ENCODE assay signal across 4 worm cellular contexts in genomic region chrII:3518961-3519544, ce11.
TF ChIP-seq lines count a peak whose summit lies in the region.

Gene clec-126, plus strand, starts transcription at chrII:3519494.

TF ChIP-seq in whole organism, L2 larva, 48 proteins besides CTCF, POLR2A, EP300 and RAD21 (continued from another document):
- no peak for TF ChIP-seq ceh-82 (tag; optimal IDR thresholded peaks at IDR 0.05; lab: Kevin White, UChicago)
- no peak for TF ChIP-seq skn-1 (tag; optimal IDR thresholded peaks at IDR 0.05; lab: Kevin White, UChicago)
- peak; percentile 81 for TF ChIP-seq crh-2 (tag; optimal IDR thresholded peaks at IDR 0.05; lab: Kevin White, UChicago)
- peak; percentile 41 for TF ChIP-seq mab-5 (tag; optimal IDR thresholded peaks at IDR 0.05; lab: Kevin White, UChicago)
- TF ChIP-seq egl-27 (tag; optimal IDR thresholded peaks at IDR 0.05; lab: Kevin White, UChicago) = peak; percentile 48
- TF ChIP-seq ztf-11 (tag; optimal IDR thresholded peaks at IDR 0.05; lab: Kevin White, UChicago) = no peak
- no peak for TF ChIP-seq unc-39 (tag; optimal IDR thresholded peaks at IDR 0.05; lab: Kevin White, UChicago)
- TF ChIP-seq lin-11 (tag; optimal IDR thresholded peaks at IDR 0.05; lab: Kevin White, UChicago) = no peak
- TF ChIP-seq nhr-12 (tag; optimal IDR thresholded peaks at IDR 0.05; lab: Kevin White, UChicago) = no peak
- no peak for TF ChIP-seq nhr-10 (tag; optimal IDR thresholded peaks at IDR 0.05; lab: Kevin White, UChicago)
- TF ChIP-seq lin-39 (tag; optimal IDR thresholded peaks at IDR 0.05; lab: Kevin White, UChicago) = no peak
- TF ChIP-seq aly-2 (tag; optimal IDR thresholded peaks at IDR 0.05; lab: Kevin White, UChicago) = no peak
- peak; percentile 81 for TF ChIP-seq lin-13 (GFP tag; optimal IDR thresholded peaks at IDR 0.05; lab: Kevin White, UChicago)
- no peak for TF ChIP-seq ZK546.5 (tag; optimal IDR thresholded peaks at IDR 0.05; lab: Kevin White, UChicago)
- TF ChIP-seq ztf-1 (GFP tag; conservative IDR thresholded peaks at IDR 0.05; lab: Robert Waterston, UW) = no peak
- TF ChIP-seq nhr-25 (tag; optimal IDR thresholded peaks at IDR 0.05; lab: Kevin White, UChicago) = peak; percentile 12
- no peak for TF ChIP-seq ama-1 (optimal IDR thresholded peaks at IDR 0.05; lab: Kevin White, UChicago)
- TF ChIP-seq zag-1 (tag; optimal IDR thresholded peaks at IDR 0.05; lab: Kevin White, UChicago) = peak; percentile 15
- peak; percentile 44 for TF ChIP-seq unc-55 (GFP tag; optimal IDR thresholded peaks at IDR 0.05; lab: Kevin White, UChicago)
- no peak for TF ChIP-seq alr-1 (tag; optimal IDR thresholded peaks at IDR 0.05; lab: Kevin White, UChicago)
- peak; percentile 52 for TF ChIP-seq Y55F3AM.14 (GFP tag; optimal IDR thresholded peaks at IDR 0.05; lab: Kevin White, UChicago)
- TF ChIP-seq lsy-2 (tag; optimal IDR thresholded peaks at IDR 0.05; lab: Kevin White, UChicago) = peak; percentile 21 to 84
- TF ChIP-seq mdl-1 (tag; optimal IDR thresholded peaks at IDR 0.05; lab: Kevin White, UChicago) = no peak
- no peak for TF ChIP-seq nhr-23 (tag; optimal IDR thresholded peaks at IDR 0.05; lab: Kevin White, UChicago)
- TF ChIP-seq elt-1 (tag; optimal IDR thresholded peaks at IDR 0.05; lab: Kevin White, UChicago) = no peak

TF ChIP-seq in whole organism, L4 larva, 104 proteins besides CTCF, POLR2A, EP300 and RAD21 (continued from another document and continues in another):
- 0 out of 2 replicates have a peak, but pooled peaks have one; percentile 11 for TF ChIP-seq zfp-3 (GFP tag; conservative IDR thresholded peaks at IDR 0.05; lab: Robert Waterston, UW)
- TF ChIP-seq mes-2 (tag; optimal IDR thresholded peaks at IDR 0.05; lab: Kevin White, UChicago; ENCODE audit: poor library complexity, severe bottlenecking) = peak; percentile 58
- peak; percentile 74; the same call in 1 of the 2 replicates for TF ChIP-seq pha-4 (GFP tag; IDR thresholded peaks at IDR 0.05; lab: Robert Waterston, UW)
- peak; percentile 27 for TF ChIP-seq pha-4 (tag; optimal IDR thresholded peaks at IDR 0.05; lab: Kevin White, UChicago)
- peak; percentile 46 for TF ChIP-seq gei-8 (GFP tag; optimal IDR thresholded peaks at IDR 0.05; lab: Kevin White, UChicago)
- TF ChIP-seq mdt-29 (GFP tag; IDR thresholded peaks at IDR 0.05; lab: Robert Waterston, UW) = 0 out of 2 replicates have a peak, but pooled peaks have one; percentile 63
- peak; percentile 65 for TF ChIP-seq zfp-2 (tag; optimal IDR thresholded peaks at IDR 0.05; lab: Kevin White, UChicago)
- TF ChIP-seq spr-1 (tag; optimal IDR thresholded peaks at IDR 0.05; lab: Kevin White, UChicago) = peak; percentile 91
- peak; percentile 73 for TF ChIP-seq snpc-1.2 (GFP tag; IDR thresholded peaks at IDR 0.05; lab: Robert Waterston, UW)
- 0 out of 2 replicates have a peak, but pooled peaks have one; percentile 10 for TF ChIP-seq lin-29 (GFP tag; IDR thresholded peaks at IDR 0.05; lab: Robert Waterston, UW)
- peak; percentile 67 for TF ChIP-seq duxl-1 (tag; optimal IDR thresholded peaks at IDR 0.05; lab: Kevin White, UChicago; ENCODE audit: poor library complexity)
- no peak for TF ChIP-seq daf-8 (GFP tag; IDR thresholded peaks at IDR 0.05; lab: Robert Waterston, UW)
- no peak for TF ChIP-seq T20F7.1 (GFP tag; optimal IDR thresholded peaks at IDR 0.05; lab: Kevin White, UChicago)
- TF ChIP-seq Y105C5A.15 (GFP tag; IDR thresholded peaks at IDR 0.05; lab: Robert Waterston, UW) = peak; percentile 31; the same call in 1 of the 2 replicates
- peak; percentile 60 for TF ChIP-seq jun-1 (tag; optimal IDR thresholded peaks at IDR 0.05; lab: Kevin White, UChicago)
- TF ChIP-seq ceh-20 (GFP tag; IDR thresholded peaks at IDR 0.05; lab: Robert Waterston, UW) = peak; percentile 64
- peak; percentile 83 for TF ChIP-seq rbr-2 (tag; optimal IDR thresholded peaks at IDR 0.05; lab: Kevin White, UChicago)
- peak; percentile 74 for TF ChIP-seq lir-3 (tag; optimal IDR thresholded peaks at IDR 0.05; lab: Kevin White, UChicago)
- peak; percentile 71 for TF ChIP-seq Y5F2A.4 (GFP tag; optimal IDR thresholded peaks at IDR 0.05; lab: Kevin White, UChicago)
- TF ChIP-seq nhr-11 (tag; optimal IDR thresholded peaks at IDR 0.05; lab: Kevin White, UChicago) = no peak
- TF ChIP-seq mxl-2 (GFP tag; conservative IDR thresholded peaks at IDR 0.05; lab: Robert Waterston, UW) = 0 out of 2 replicates have a peak, but pooled peaks have one; percentile 12
- 0 out of 2 replicates have a peak, but pooled peaks have one; percentile 22 for TF ChIP-seq F26F4.8 (GFP tag; conservative IDR thresholded peaks at IDR 0.05; lab: Robert Waterston, UW)
- TF ChIP-seq fkh-10 (GFP tag; optimal IDR thresholded peaks at IDR 0.05; lab: Kevin White, UChicago) = peak; percentile 30
- TF ChIP-seq tra-1 (GFP tag; IDR thresholded peaks at IDR 0.05; lab: Robert Waterston, UW) = peak; percentile 71; the same call in 1 of the 2 replicates
- TF ChIP-seq madf-9 (GFP tag; conservative IDR thresholded peaks at IDR 0.05; lab: Robert Waterston, UW) = peak; percentile 77
- no peak for TF ChIP-seq ZK546.5 (tag; optimal IDR thresholded peaks at IDR 0.05; lab: Kevin White, UChicago)
- no peak for TF ChIP-seq lin-39 (tag; optimal IDR thresholded peaks at IDR 0.05; lab: Kevin White, UChicago)
- no peak for TF ChIP-seq ces-1 (GFP tag; optimal IDR thresholded peaks at IDR 0.05; lab: Kevin White, UChicago)
- TF ChIP-seq aly-2 (tag; optimal IDR thresholded peaks at IDR 0.05; lab: Kevin White, UChicago) = no peak
- TF ChIP-seq F10B5.3 (tag; optimal IDR thresholded peaks at IDR 0.05; lab: Kevin White, UChicago) = peak; percentile 48
- TF ChIP-seq lim-7 (GFP tag; IDR thresholded peaks at IDR 0.05; lab: Robert Waterston, UW) = peak; percentile 77
- TF ChIP-seq hlh-11 (tag; optimal IDR thresholded peaks at IDR 0.05; lab: Kevin White, UChicago) = peak; percentile 84
- TF ChIP-seq ceh-82 (tag; optimal IDR thresholded peaks at IDR 0.05; lab: Kevin White, UChicago) = no peak
- peak; percentile 27 to 85 for TF ChIP-seq lsy-2 (tag; optimal IDR thresholded peaks at IDR 0.05; lab: Kevin White, UChicago)

TF ChIP-seq in whole organism, late embryonic, 69 proteins besides CTCF, POLR2A, EP300 and RAD21 (continued from another document and continues in another):
- TF ChIP-seq K02D7.2 (tag; optimal IDR thresholded peaks at IDR 0.05; lab: Kevin White, UChicago) (peak; percentile 61), ceh-22 (tag; optimal IDR thresholded peaks at IDR 0.05; lab: Kevin White, UChicago) (no peak), lim-6 (tag; optimal IDR thresholded peaks at IDR 0.05; lab: Kevin White, UChicago) (peak; percentile 43), ceh-31 (tag; optimal IDR thresholded peaks at IDR 0.05; lab: Kevin White, UChicago) (peak; percentile 54), ceh-18 (tag; optimal IDR thresholded peaks at IDR 0.05; lab: Kevin White, UChicago) (peak; percentile 71), hlh-30 (tag; optimal IDR thresholded peaks at IDR 0.05; lab: Kevin White, UChicago; ENCODE audit: insufficient read depth) (peak; percentile 43), hlh-6 (tag; optimal IDR thresholded peaks at IDR 0.05; lab: Kevin White, UChicago) (peak; percentile 85), fax-1 (tag; optimal IDR thresholded peaks at IDR 0.05; lab: Kevin White, UChicago) (peak; percentile 44), nfya-1 (tag; optimal IDR thresholded peaks at IDR 0.05; lab: Kevin White, UChicago) (peak; percentile 64), madf-2 (tag; optimal IDR thresholded peaks at IDR 0.05; lab: Kevin White, UChicago) (peak; percentile 77), nhr-11 (tag; optimal IDR thresholded peaks at IDR 0.05; lab: Kevin White, UChicago) (no peak), unc-55 (GFP tag; optimal IDR thresholded peaks at IDR 0.05; lab: Kevin White, UChicago) (no peak), ref-2 (tag; optimal IDR thresholded peaks at IDR 0.05; lab: Kevin White, UChicago) (peak; percentile 81), gmeb-2 (tag; optimal IDR thresholded peaks at IDR 0.05; lab: Kevin White, UChicago) (peak; percentile 52), nhr-232 (tag; optimal IDR thresholded peaks at IDR 0.05; lab: Kevin White, UChicago) (peak; percentile 72), zip-5 (tag; optimal IDR thresholded peaks at IDR 0.05; lab: Kevin White, UChicago) (peak; percentile 65), unc-86 (tag; optimal IDR thresholded peaks at IDR 0.05; lab: Kevin White, UChicago) (peak; percentile 69), dve-1 (tag; optimal IDR thresholded peaks at IDR 0.05; lab: Kevin White, UChicago) (peak; percentile 88), elt-4 (tag; optimal IDR thresholded peaks at IDR 0.05; lab: Kevin White, UChicago) (peak; percentile 9), fkh-6 (tag; optimal IDR thresholded peaks at IDR 0.05; lab: Kevin White, UChicago) (peak; percentile 76), rnt-1 (tag; optimal IDR thresholded peaks at IDR 0.05; lab: Kevin White, UChicago) (peak; percentile 34), fkh-10 (GFP tag; optimal IDR thresholded peaks at IDR 0.05; lab: Kevin White, UChicago) (no peak), lin-11 (tag; optimal IDR thresholded peaks at IDR 0.05; lab: Kevin White, UChicago) (peak; percentile 64), elt-2 (tag; optimal IDR thresholded peaks at IDR 0.05; lab: Kevin White, UChicago) (peak; percentile 93), ceh-30 (tag; optimal IDR thresholded peaks at IDR 0.05; lab: Kevin White, UChicago) (no peak), ttx-3 (tag; optimal IDR thresholded peaks at IDR 0.05; lab: Kevin White, UChicago) (peak; percentile 60), ets-4 (tag; optimal IDR thresholded peaks at IDR 0.05; lab: Kevin White, UChicago) (peak; percentile 5), pat-9 (tag; optimal IDR thresholded peaks at IDR 0.05; lab: Kevin White, UChicago) (peak; percentile 68), ceh-6 (GFP tag; optimal IDR thresholded peaks at IDR 0.05; lab: Kevin White, UChicago) (peak; percentile 77), npax-4 (tag; optimal IDR thresholded peaks at IDR 0.05; lab: Kevin White, UChicago) (peak; percentile 46), K09A11.1 (tag; optimal IDR thresholded peaks at IDR 0.05; lab: Kevin White, UChicago; ENCODE audit: insufficient read depth) (peak; percentile 69), dmd-4 (tag; optimal IDR thresholded peaks at IDR 0.05; lab: Kevin White, UChicago; ENCODE audit: borderline replicate concordance) (peak; percentile 62), ceh-24 (tag; optimal IDR thresholded peaks at IDR 0.05; lab: Kevin White, UChicago) (no peak), Y22D7AL.16 (tag; optimal IDR thresholded peaks at IDR 0.05; lab: Kevin White, UChicago) (peak; percentile 46), sox-2 (GFP tag; IDR thresholded peaks at IDR 0.05; lab: Robert Waterston, UW) (no peak; the same call in 1 of the 2 replicates), che-1 (tag; optimal IDR thresholded peaks at IDR 0.05; lab: Kevin White, UChicago) (peak; percentile 75), ceh-19 (GFP tag; optimal IDR thresholded peaks at IDR 0.05; lab: Kevin White, UChicago) (peak; percentile 68), ceh-34 (tag; optimal IDR thresholded peaks at IDR 0.05; lab: Kevin White, UChicago) (peak; percentile 51), ceh-9 (tag; optimal IDR thresholded peaks at IDR 0.05; lab: Kevin White, UChicago) (peak; percentile 27)

TF ChIP-seq in whole organism, mixed stage, embryonic, 35 proteins besides CTCF, POLR2A, EP300 and RAD21 (continued from another document):
- TF ChIP-seq lsy-2 (tag; optimal IDR thresholded peaks at IDR 0.05; lab: Kevin White, UChicago) = peak; percentile 27
- TF ChIP-seq tbx-8 (GFP tag; optimal IDR thresholded peaks at IDR 0.05; lab: Kevin White, UChicago) = peak; percentile 49
- TF ChIP-seq nhr-28 (tag; optimal IDR thresholded peaks at IDR 0.05; lab: Kevin White, UChicago) = no peak
- peak; percentile 51 for TF ChIP-seq hlh-1 (tag; optimal IDR thresholded peaks at IDR 0.05; lab: Kevin White, UChicago)
- TF ChIP-seq unc-62 (GFP tag; optimal IDR thresholded peaks at IDR 0.05; lab: Kevin White, UChicago) = no peak
- TF ChIP-seq ceh-39 (tag; optimal IDR thresholded peaks at IDR 0.05; lab: Kevin White, UChicago) = no peak
